Fruit fly (Drosophila melanogaster): ENCODE data around the gene ppk27.

Gene ppk27

dm6 chr3L:3788790-3789421 is 33.9 kb upstream of the ppk27 start (continued):
- TF ChIP-seq maf-S (GFP tag; optimal IDR thresholded peaks at IDR 0.05) = no peak
- TF ChIP-seq CG10274 (GFP tag; optimal IDR thresholded peaks at IDR 0.05) = no peak
- peak; percentile 37 for TF ChIP-seq CG17829 (tag; optimal IDR thresholded peaks at IDR 0.05)
- peak; percentile 16 for TF ChIP-seq CG13775 (GFP tag; optimal IDR thresholded peaks at IDR 0.05)
- TF ChIP-seq CG15073 (GFP tag; optimal IDR thresholded peaks at IDR 0.05) = no peak
- no peak for TF ChIP-seq CG8765 (GFP tag; IDR thresholded peaks at IDR 0.05)
- TF ChIP-seq CG12744 (GFP tag; optimal IDR thresholded peaks at IDR 0.05) = no peak
- TF ChIP-seq eyg (GFP tag; optimal IDR thresholded peaks at IDR 0.05) = no peak
- peak; percentile 36 for TF ChIP-seq CG9437 (GFP tag; optimal IDR thresholded peaks at IDR 0.05)
- TF ChIP-seq luna (GFP tag; optimal IDR thresholded peaks at IDR 0.05) = no peak
- TF ChIP-seq zen2 (GFP tag; IDR thresholded peaks at IDR 0.05; ENCODE audit: partially characterized antibody) = no peak
- TF ChIP-seq CG1792 (GFP tag; optimal IDR thresholded peaks at IDR 0.05) = no peak
- TF ChIP-seq CG10321 (GFP tag; IDR thresholded peaks at IDR 0.05) = no peak
- no peak for TF ChIP-seq yki (optimal IDR thresholded peaks at IDR 0.05)
- TF ChIP-seq CG43689 (GFP tag; IDR thresholded peaks at IDR 0.05) = no peak
- TF ChIP-seq CG2129 (GFP tag; IDR thresholded peaks at IDR 0.05; ENCODE audit: partially characterized antibody) = no peak
- TF ChIP-seq fd102C (GFP tag; optimal IDR thresholded peaks at IDR 0.05) = no peak
- no peak for TF ChIP-seq CG11398 (GFP tag; optimal IDR thresholded peaks at IDR 0.05)
- no peak for TF ChIP-seq Hmx (GFP tag; optimal IDR thresholded peaks at IDR 0.05)
- TF ChIP-seq CG8944 (GFP tag; optimal IDR thresholded peaks at IDR 0.05) = no peak
- TF ChIP-seq grau (tag; optimal IDR thresholded peaks at IDR 0.05) = peak; percentile 92
- no peak for TF ChIP-seq CG12155 (GFP tag; optimal IDR thresholded peaks at IDR 0.05)
- TF ChIP-seq CG31365 (tag; optimal IDR thresholded peaks at IDR 0.05) = peak; percentile 96
- peak; percentile 67 for TF ChIP-seq odd (GFP tag; optimal IDR thresholded peaks at IDR 0.05)
- TF ChIP-seq CTCF (GFP tag; optimal IDR thresholded peaks at IDR 0.05) = no peak
- TF ChIP-seq CG30020 (tag; optimal IDR thresholded peaks at IDR 0.05) = no peak
- no peak for TF ChIP-seq sc (optimal IDR thresholded peaks at IDR 0.05)
- no peak for TF ChIP-seq sc (GFP tag; optimal IDR thresholded peaks at IDR 0.05)
- TF ChIP-seq tna (GFP tag; IDR thresholded peaks at IDR 0.05; ENCODE audit: partially characterized antibody) = peak; percentile 65
- TF ChIP-seq ara (GFP tag; IDR thresholded peaks at IDR 0.05) = no peak
- TF ChIP-seq klu (GFP tag; IDR thresholded peaks at IDR 0.05) = no peak
- TF ChIP-seq Ptx1 (GFP tag; IDR thresholded peaks at IDR 0.05) = 0 out of 2 replicates have a peak, but pooled peaks have one; percentile 6
- TF ChIP-seq CG11456 (GFP tag; IDR thresholded peaks at IDR 0.05) = no peak; the same call in 2 of the 3 replicates
- peak; percentile 39 for TF ChIP-seq ATbp (GFP tag; optimal IDR thresholded peaks at IDR 0.05)
- no peak for TF ChIP-seq pum (GFP tag; optimal IDR thresholded peaks at IDR 0.05)
- no peak for TF ChIP-seq CG15514 (GFP tag; optimal IDR thresholded peaks at IDR 0.05)
- no peak for TF ChIP-seq pros (GFP tag; optimal IDR thresholded peaks at IDR 0.05)
- TF ChIP-seq esg (GFP tag; conservative IDR thresholded peaks at IDR 0.05) = no peak
- TF ChIP-seq peb (GFP tag; IDR thresholded peaks at IDR 0.05) = no peak
- peak in 1 of 2 experiments; percentile 47 for TF ChIP-seq Hr51 (GFP tag; optimal IDR thresholded peaks at IDR 0.05)
- TF ChIP-seq ac (GFP tag; optimal IDR thresholded peaks at IDR 0.05) = no peak
- peak; percentile 100 for TF ChIP-seq CG6654 (GFP tag; optimal IDR thresholded peaks at IDR 0.05)
- no peak for TF ChIP-seq CG7786 (GFP tag; optimal IDR thresholded peaks at IDR 0.05)
- no peak for TF ChIP-seq CG3838 (GFP tag; optimal IDR thresholded peaks at IDR 0.05)
- peak; percentile 60 for TF ChIP-seq zf30C (GFP tag; optimal IDR thresholded peaks at IDR 0.05)
- TF ChIP-seq CG14441 (GFP tag; IDR thresholded peaks at IDR 0.05) = no peak
- TF ChIP-seq Ets97D (GFP tag; optimal IDR thresholded peaks at IDR 0.05) = peak; percentile 81
- TF ChIP-seq vvl (GFP tag; IDR thresholded peaks at IDR 0.05) = peak; percentile 23; the same call in 1 of the 2 replicates
- no peak for TF ChIP-seq Neu2 (GFP tag; optimal IDR thresholded peaks at IDR 0.05; ENCODE audit: borderline replicate concordance)
- TF ChIP-seq CG11723 (GFP tag; optimal IDR thresholded peaks at IDR 0.05) = no peak
- no peak for TF ChIP-seq CG4854 (GFP tag; optimal IDR thresholded peaks at IDR 0.05)
- TF ChIP-seq CG5180 (GFP tag; optimal IDR thresholded peaks at IDR 0.05) = no peak
